Fruit fly (Drosophila melanogaster): ENCODE results near the gene CG13318.

Gene CG13318

DNA sequence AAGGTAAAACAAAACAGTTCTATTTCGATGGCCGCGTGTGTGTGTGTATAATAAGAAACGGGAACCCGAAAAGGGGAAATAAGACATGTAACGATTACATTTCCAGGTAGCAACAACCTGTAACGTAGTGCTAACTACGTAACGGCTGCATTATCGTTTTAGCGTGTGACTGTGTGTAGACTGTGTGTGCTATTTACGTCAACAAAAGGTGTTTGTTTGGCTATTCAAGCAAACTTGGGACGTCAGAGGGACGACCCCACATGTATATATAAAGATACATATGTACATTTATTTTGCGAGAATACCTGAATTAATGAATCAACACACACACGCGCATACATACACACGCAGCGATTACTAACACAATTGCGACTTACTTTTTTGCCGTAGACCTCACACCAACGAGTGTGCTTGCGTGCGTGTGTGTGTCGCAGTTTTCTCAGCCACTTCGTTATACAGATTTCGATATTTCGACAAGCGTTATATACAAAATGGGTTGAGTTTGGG is 47.1 kb upstream of the CG13318 start (continued):
- TF ChIP-seq crol (GFP tag; IDR thresholded peaks at IDR 0.05) (no peak), CG18011 (GFP tag; optimal IDR thresholded peaks at IDR 0.05) (peak; percentile 3), CG17912 (GFP tag; optimal IDR thresholded peaks at IDR 0.05) (peak; percentile 22), peb (GFP tag; IDR thresholded peaks at IDR 0.05) (no peak), CG6813 (GFP tag; optimal IDR thresholded peaks at IDR 0.05) (peak; percentile 7), lilli (GFP tag; optimal IDR thresholded peaks at IDR 0.05) (peak; percentile 58), Atf-2 (GFP tag; optimal IDR thresholded peaks at IDR 0.05) (peak; percentile 43), jumu (GFP tag; optimal IDR thresholded peaks at IDR 0.05) (no peak), cg (GFP tag; optimal IDR thresholded peaks at IDR 0.05) (peak; percentile 86), org-1 (GFP tag; optimal IDR thresholded peaks at IDR 0.05) (peak; percentile 27), Side (GFP tag; optimal IDR thresholded peaks at IDR 0.05) (peak; percentile 20), CG8944 (GFP tag; optimal IDR thresholded peaks at IDR 0.05) (no peak), Sry-β (GFP tag; optimal IDR thresholded peaks at IDR 0.05) (no peak), Drgx (GFP tag; IDR thresholded peaks at IDR 0.05) (no peak), CG11085 (GFP tag; IDR thresholded peaks at IDR 0.05) (no peak), bsh (GFP tag; optimal IDR thresholded peaks at IDR 0.05) (peak in 1 of 2 experiments; percentile 27), Hand (GFP tag; optimal IDR thresholded peaks at IDR 0.05) (no peak), CG9932 (GFP tag; IDR thresholded peaks at IDR 0.05) (peak; percentile 32; the same call in 1 of the 2 replicates), CG10462 (GFP tag; optimal IDR thresholded peaks at IDR 0.05) (no peak), unpg (GFP tag; optimal IDR thresholded peaks at IDR 0.05) (no peak), Sry-δ (GFP tag; optimal IDR thresholded peaks at IDR 0.05) (no peak), CG13624 (GFP tag; optimal IDR thresholded peaks at IDR 0.05) (peak; percentile 48), CG12219 (GFP tag; optimal IDR thresholded peaks at IDR 0.05) (peak; percentile 11), ham (GFP tag; IDR thresholded peaks at IDR 0.05) (no peak), ase (GFP tag; IDR thresholded peaks at IDR 0.05) (no peak), CG33557 (GFP tag; optimal IDR thresholded peaks at IDR 0.05) (no peak), Jarid2 (GFP tag; optimal IDR thresholded peaks at IDR 0.05) (peak; percentile 14), Adf1 (GFP tag; IDR thresholded peaks at IDR 0.05) (peak; percentile 8; the same call in 1 of the 2 replicates), Hr51 (GFP tag; optimal IDR thresholded peaks at IDR 0.05) (peak in 1 of 2 experiments; percentile 27), slbo (GFP tag; IDR thresholded peaks at IDR 0.05) (no peak; the same call in 1 of the 2 replicates), Chrac-16 (GFP tag; optimal IDR thresholded peaks at IDR 0.05) (no peak), B-H2 (GFP tag; optimal IDR thresholded peaks at IDR 0.05) (peak; percentile 28), CG13894 (tag; optimal IDR thresholded peaks at IDR 0.05) (peak; percentile 25), CG6175 (GFP tag; IDR thresholded peaks at IDR 0.05) (peak; percentile 37; the same call in 1 of the 3 replicates), NfI (GFP tag; optimal IDR thresholded peaks at IDR 0.05) (no peak), tx (GFP tag; optimal IDR thresholded peaks at IDR 0.05) (peak; percentile 6), fd3F (GFP tag; optimal IDR thresholded peaks at IDR 0.05) (peak; percentile 25), lab (GFP tag; optimal IDR thresholded peaks at IDR 0.05) (peak; percentile 66), zf30C (GFP tag; optimal IDR thresholded peaks at IDR 0.05) (no peak), Rfx (GFP tag; IDR thresholded peaks at IDR 0.05) (peak; percentile 47; the same call in 1 of the 2 replicates), dmrt11E (tag; optimal IDR thresholded peaks at IDR 0.05) (peak; percentile 16), Dfd (GFP tag; optimal IDR thresholded peaks at IDR 0.05) (no peak), gcm2 (GFP tag; optimal IDR thresholded peaks at IDR 0.05) (peak; percentile 26), sob (GFP tag; IDR thresholded peaks at IDR 0.05) (0 out of 2 replicates have a peak, but pooled peaks have one; percentile 67), CG10267 (tag; optimal IDR thresholded peaks at IDR 0.05) (no peak), p53 (GFP tag; optimal IDR thresholded peaks at IDR 0.05) (no peak), Stat92E (GFP tag; optimal IDR thresholded peaks at IDR 0.05) (no peak), CG12769 (tag; optimal IDR thresholded peaks at IDR 0.05) (peak; percentile 86), Dbx (GFP tag; IDR thresholded peaks at IDR 0.05) (peak; percentile 52; the same call in 1 of the 3 replicates), ab (GFP tag; optimal IDR thresholded peaks at IDR 0.05) (no peak)

Data from whole organism, embryonic.